Worm (Caenorhabditis elegans) whole organism, early embryonic: ENCODE results near the gene nex-3.
A peak's percentile ranks its signal among the peaks of the same experiment; 100 is the strongest.

Source experiments
- B0310.2 ChIP-seq: sonication (generic microtip); optimal IDR thresholded peaks from 2 replicates; lab custom pipeline; 2016; ENCODE audit warnings: mild to moderate bottlenecking, missing genetic modification characterization, missing compliant biosample characterization
- F13C5.2 ChIP-seq: sonication (generic microtip); optimal IDR thresholded peaks from 2 replicates; lab custom pipeline; 2017; ENCODE audit warnings: mild to moderate bottlenecking, missing genetic modification characterization, inconsistent platforms, missing compliant biosample characterization
- aly-1 ChIP-seq: sonication (generic microtip); optimal IDR thresholded peaks from 2 replicates; lab custom pipeline; 2016; ENCODE audit warnings: missing genetic modification characterization, missing compliant biosample characterization
- ama-1 ChIP-seq: fragments of 150-350 bp; optimal IDR thresholded peaks from 2 replicates; lab custom pipeline; 2014
- ceh-13 ChIP-seq: fragments of 200-800 bp; sonication (Bioruptor generic); optimal IDR thresholded peaks from 2 replicates; lab custom pipeline; 2018; ENCODE audit warnings: mild to moderate bottlenecking, missing genetic modification characterization, missing compliant biosample characterization
- ceh-36 ChIP-seq: sonication (generic microtip); optimal IDR thresholded peaks from 2 replicates; lab custom pipeline; 2016; ENCODE audit warnings: missing genetic modification characterization, inconsistent platforms, missing compliant biosample characterization
- ets-7 ChIP-seq: sonication (generic microtip); optimal IDR thresholded peaks from 2 replicates; lab custom pipeline; 2016; ENCODE audit warnings: missing genotype, missing genetic modification characterization, missing compliant biosample characterization
- flt-1 ChIP-seq: fragments of 200-800 bp; sonication (Bioruptor generic); IDR thresholded peaks from 2 replicates; pipeline ENCODE4 v1.3.6; 2022; ENCODE audit warnings: missing genetic modification characterization, missing compliant biosample characterization
- hmbx-1 ChIP-seq: sonication (generic microtip); optimal IDR thresholded peaks from 2 replicates; lab custom pipeline; 2016; ENCODE audit warnings: mild to moderate bottlenecking, missing genetic modification characterization, missing compliant biosample characterization
- hmg-4 ChIP-seq: fragments of 200-800 bp; sonication (Bioruptor generic); optimal IDR thresholded peaks from 2 replicates; lab custom pipeline; 2018; ENCODE audit warnings: mild to moderate bottlenecking, missing genetic modification characterization, missing compliant biosample characterization
- hnd-1 ChIP-seq: sonication (generic microtip); optimal IDR thresholded peaks from 2 replicates; lab custom pipeline; 2016; ENCODE audit warnings: missing genetic modification characterization, missing compliant biosample characterization
- pes-1 ChIP-seq: fragments of 200-800 bp; sonication (Bioruptor generic); IDR thresholded peaks from 2 replicates; pipeline ENCODE4 v1.3.6; 2022; ENCODE audit warnings: missing genetic modification reagents, missing genetic modification characterization, missing compliant biosample characterization
- scrt-1 ChIP-seq: fragments of 200-800 bp; sonication (Bioruptor generic); IDR thresholded peaks from 2 replicates; pipeline ENCODE4 v1.3.6; 2022; ENCODE audit warnings: missing genetic modification characterization, missing compliant biosample characterization
- sea-1 ChIP-seq: fragments of 200-800 bp; sonication (Bioruptor generic); conservative IDR thresholded peaks from 2 replicates; pipeline ENCODE4 v1.3.6; 2022; ENCODE audit warnings: missing genetic modification characterization, missing compliant biosample characterization
- tbx-11 ChIP-seq: fragments of 200-800 bp; sonication (Bioruptor generic); IDR thresholded peaks from 2 replicates; pipeline ENCODE4 v1.3.6; 2022; ENCODE audit warnings: missing genetic modification characterization, missing compliant biosample characterization
- tbx-37 ChIP-seq: fragments of 200-800 bp; sonication (Bioruptor generic); conservative IDR thresholded peaks from 2 replicates; pipeline ENCODE4 v1.3.6; 2022; ENCODE audit warnings: missing genetic modification reagents, missing genetic modification characterization, missing compliant biosample characterization
- tra-4 ChIP-seq: sonication (generic microtip); optimal IDR thresholded peaks from 2 replicates; lab custom pipeline; 2017; ENCODE audit warnings: missing genetic modification characterization, missing compliant biosample characterization

Gene nex-3

ce11 chrIII:4470793-4471192, 28.9 kb downstream of the nex-3 start:
- TF ChIP-seq aly-1 (tag; lab: Kevin White, UChicago) (peak; percentile 97), ceh-13 (GFP tag; lab: Kevin White, UChicago) (peak; percentile 88), tra-4 (tag; lab: Kevin White, UChicago) (peak; percentile 81), tbx-11 (peak; percentile 95), ceh-36 (peak; percentile 96), F13C5.2 (peak; percentile 92), B0310.2 (peak; percentile 85), ama-1 (lab: Kevin White, UChicago) (peak; percentile 84), pes-1 (GFP tag; lab: Robert Waterston, UW) (peak; percentile 96), tbx-37 (peak; percentile 95), ets-7 (tag; lab: Kevin White, UChicago) (peak; percentile 89), hnd-1 (tag; lab: Kevin White, UChicago) (peak; percentile 89), hmg-4 (GFP tag; lab: Kevin White, UChicago) (peak; percentile 96), sea-1 (GFP tag; lab: Robert Waterston, UW) (peak; percentile 98), flt-1 (GFP tag; lab: Robert Waterston, UW) (peak; percentile 96), hmbx-1 (tag; lab: Kevin White, UChicago) (peak; percentile 80), scrt-1 (GFP tag; lab: Robert Waterston, UW) (peak; percentile 95)

DNA sequence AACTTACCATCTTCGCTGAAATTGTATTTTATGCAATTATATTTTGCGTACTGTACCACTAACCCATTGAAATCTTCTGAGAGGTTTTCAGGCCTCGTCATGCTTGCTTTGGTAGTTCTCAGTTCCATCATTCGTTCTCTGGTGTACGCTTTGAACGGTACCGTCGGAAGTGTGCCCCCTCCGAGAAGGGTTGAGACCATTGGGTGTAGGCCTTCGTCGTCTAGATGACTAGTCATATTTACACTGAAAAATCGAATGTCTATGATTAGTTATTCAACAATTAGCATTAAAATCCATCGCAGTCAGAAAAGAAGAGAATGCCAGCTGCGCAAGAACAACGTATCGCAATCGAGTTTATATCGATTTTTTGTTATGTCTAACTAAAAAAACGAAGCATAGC, 33.0 kb downstream of the nex-3 start, which contains the start of gene ifet-1:
TSS of gene ifet-1 (minus strand) at position 243 of the 400 bp plus-strand sequence.
- TF ChIP-seq ceh-36 = no peak
- no peak for TF ChIP-seq F13C5.2
- TF ChIP-seq hnd-1 (tag; lab: Kevin White, UChicago) = no peak
- TF ChIP-seq flt-1 (GFP tag; lab: Robert Waterston, UW) = no peak

DNA sequence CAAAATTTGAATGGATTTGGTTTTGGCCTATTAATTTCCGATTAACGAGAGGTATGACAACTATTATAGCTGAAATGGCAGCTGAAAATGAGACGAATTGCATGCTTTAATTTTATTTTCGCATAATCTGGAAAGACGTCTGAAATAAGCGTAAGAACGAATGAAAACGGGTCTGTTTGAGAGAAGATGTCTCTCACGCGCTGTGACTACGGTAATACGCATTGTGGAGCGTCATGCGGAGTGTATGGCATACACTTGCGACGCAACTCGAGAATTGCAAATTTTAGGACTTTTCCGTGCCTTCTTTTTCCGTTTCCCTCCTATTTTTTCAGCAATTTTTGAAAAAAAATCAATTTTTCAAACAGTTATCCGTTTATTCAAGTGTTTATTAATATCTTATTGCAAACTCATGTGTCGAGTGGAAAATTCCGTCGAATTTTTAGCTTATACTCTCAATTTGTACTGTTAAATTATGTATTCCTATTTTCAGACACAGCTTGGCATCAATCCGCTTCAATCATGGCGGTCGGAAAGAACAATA, 33.6 kb downstream of the nex-3 start, which contains the start of gene rps-1:
TSS of gene rps-1 (plus strand) at position 491 of the 541 bp plus-strand sequence.
- no peak for TF ChIP-seq ets-7 (tag; lab: Kevin White, UChicago)
- TF ChIP-seq flt-1 (GFP tag; lab: Robert Waterston, UW) = peak; percentile 67
- TF ChIP-seq tra-4 (tag; lab: Kevin White, UChicago) = no peak
- TF ChIP-seq ceh-13 (GFP tag; lab: Kevin White, UChicago) = no peak
- peak; percentile 52 for TF ChIP-seq ceh-36
- TF ChIP-seq aly-1 (tag; lab: Kevin White, UChicago) = no peak
- TF ChIP-seq B0310.2 = peak; percentile 5
- peak; percentile 68 for TF ChIP-seq pes-1 (GFP tag; lab: Robert Waterston, UW)
- TF ChIP-seq tbx-37 = no peak
- TF ChIP-seq hmg-4 (GFP tag; lab: Kevin White, UChicago) = peak; percentile 44
- no peak for TF ChIP-seq hmbx-1 (tag; lab: Kevin White, UChicago)
- TF ChIP-seq hnd-1 (tag; lab: Kevin White, UChicago) = peak; percentile 27
- peak; percentile 52; the same call in 1 of the 2 replicates for TF ChIP-seq sea-1 (GFP tag; lab: Robert Waterston, UW)
- peak; percentile 92 for TF ChIP-seq F13C5.2
- TF ChIP-seq tbx-11 = peak; percentile 50; the same call in 1 of the 2 replicates
- no peak for TF ChIP-seq scrt-1 (GFP tag; lab: Robert Waterston, UW)
- TF ChIP-seq ama-1 (lab: Kevin White, UChicago) = no peak

DNA sequence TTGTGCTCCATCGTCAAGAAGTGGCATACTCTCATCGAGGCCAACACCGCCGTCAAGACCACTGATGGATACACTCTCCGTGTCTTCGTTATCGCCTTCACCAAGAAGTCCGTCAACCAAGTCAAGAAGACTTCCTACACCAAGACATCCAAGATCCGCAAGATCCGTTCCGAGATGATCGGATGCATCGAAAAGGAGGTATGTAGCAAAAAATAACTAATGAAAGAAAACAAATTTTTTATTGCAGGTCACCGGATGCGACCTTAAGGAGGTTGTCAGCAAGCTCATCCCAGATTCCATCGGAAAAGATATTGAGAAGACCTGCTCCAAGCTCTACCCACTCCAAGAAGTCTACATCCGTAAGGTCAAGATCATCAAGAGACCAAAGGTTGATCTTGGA, 34.4 kb downstream of the nex-3 start:
- TF ChIP-seq tra-4 (tag; lab: Kevin White, UChicago) = no peak
- no peak for TF ChIP-seq hnd-1 (tag; lab: Kevin White, UChicago)
- TF ChIP-seq ets-7 (tag; lab: Kevin White, UChicago) = no peak
- no peak for TF ChIP-seq tbx-11
- no peak for TF ChIP-seq tbx-37
- no peak for TF ChIP-seq aly-1 (tag; lab: Kevin White, UChicago)
- no peak for TF ChIP-seq F13C5.2
- TF ChIP-seq flt-1 (GFP tag; lab: Robert Waterston, UW) = no peak
- TF ChIP-seq ceh-13 (GFP tag; lab: Kevin White, UChicago) = no peak
- no peak for TF ChIP-seq hmg-4 (GFP tag; lab: Kevin White, UChicago)
- no peak for TF ChIP-seq sea-1 (GFP tag; lab: Robert Waterston, UW)
- no peak for TF ChIP-seq pes-1 (GFP tag; lab: Robert Waterston, UW)
- TF ChIP-seq ceh-36 = no peak
- TF ChIP-seq scrt-1 (GFP tag; lab: Robert Waterston, UW) = no peak
- TF ChIP-seq B0310.2 = no peak
- TF ChIP-seq hmbx-1 (tag; lab: Kevin White, UChicago) = no peak
- TF ChIP-seq ama-1 (lab: Kevin White, UChicago) = no peak

DNA sequence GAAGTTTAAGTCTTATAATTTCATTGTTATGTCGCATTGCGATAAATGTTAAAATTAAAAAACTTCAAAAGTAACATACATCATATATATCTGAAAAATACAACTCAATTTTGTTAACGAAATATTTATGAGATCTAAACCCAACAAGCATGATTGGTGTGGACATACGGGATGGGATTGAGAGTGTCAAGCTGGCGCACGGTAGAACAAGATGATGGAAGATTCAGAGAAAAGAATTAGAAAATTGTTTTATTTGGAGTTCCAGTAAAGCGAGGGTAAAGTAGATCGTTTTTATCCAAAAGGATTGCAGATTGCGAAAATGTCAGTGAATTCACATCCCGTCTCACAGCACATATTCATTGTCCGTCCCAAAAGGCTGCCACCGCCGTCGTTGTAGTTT, 34.9 kb downstream of the nex-3 start:
- TF ChIP-seq pes-1 (GFP tag; lab: Robert Waterston, UW) = no peak
- TF ChIP-seq ets-7 (tag; lab: Kevin White, UChicago) = no peak
- no peak for TF ChIP-seq hmg-4 (GFP tag; lab: Kevin White, UChicago)
- TF ChIP-seq tbx-11 = no peak
- TF ChIP-seq hmbx-1 (tag; lab: Kevin White, UChicago) = no peak

- TF ChIP-seq ceh-13 (GFP tag; lab: Kevin White, UChicago) (no peak), ama-1 (lab: Kevin White, UChicago) (no peak), hnd-1 (tag; lab: Kevin White, UChicago) (no peak), flt-1 (GFP tag; lab: Robert Waterston, UW) (no peak), hmbx-1 (tag; lab: Kevin White, UChicago) (no peak), tbx-37 (no peak), B0310.2 (no peak), tbx-11 (no peak), pes-1 (GFP tag; lab: Robert Waterston, UW) (no peak), tra-4 (tag; lab: Kevin White, UChicago) (no peak), hmg-4 (GFP tag; lab: Kevin White, UChicago) (no peak), sea-1 (GFP tag; lab: Robert Waterston, UW) (no peak), scrt-1 (GFP tag; lab: Robert Waterston, UW) (no peak)
These were observed 35.6 kb downstream of the nex-3 start, which contains the start of gene ins-17 for ce11 chrIII:4477472-4477871. Gene ins-17 (minus strand): TSS chrIII:4477572.

ce11 chrIII:4481787-4482186, 39.9 kb downstream of the nex-3 start:
- TF ChIP-seq tbx-11 (no peak), sea-1 (GFP tag; lab: Robert Waterston, UW) (no peak), ets-7 (tag; lab: Kevin White, UChicago) (no peak), tbx-37 (no peak), F13C5.2 (no peak), hnd-1 (tag; lab: Kevin White, UChicago) (no peak), ceh-13 (GFP tag; lab: Kevin White, UChicago) (no peak), tra-4 (tag; lab: Kevin White, UChicago) (no peak), pes-1 (GFP tag; lab: Robert Waterston, UW) (no peak), hmbx-1 (tag; lab: Kevin White, UChicago) (no peak), flt-1 (GFP tag; lab: Robert Waterston, UW) (no peak), B0310.2 (no peak)
